Fruit fly (Drosophila melanogaster) whole organism, prepupa: ENCODE measurements around the gene CG6834.
A peak's percentile ranks its signal among the peaks of the same experiment; 100 is the strongest.

Source experiments
- Blimp-1 ChIP-seq: fragments of 200-800 bp; sonication (Bioruptor generic); optimal IDR thresholded peaks from 3 replicates; lab custom pipeline; 2017; ENCODE audit warnings: missing biosample characterization, missing genetic modification characterization, mild to moderate bottlenecking, moderate library complexity, missing genetic modification reagents
- CG10631 ChIP-seq: fragments of 200-800 bp; sonication (Bioruptor generic); optimal IDR thresholded peaks from 2 replicates; lab custom pipeline; 2016; ENCODE audit warnings: missing biosample characterization, missing genetic modification characterization
- CG10669 ChIP-seq: fragments of 200-800 bp; sonication (Bioruptor generic); optimal IDR thresholded peaks from 3 replicates; lab custom pipeline; 2018; ENCODE audit warnings: missing biosample characterization, mild to moderate bottlenecking, missing genetic modification characterization, moderate library complexity
- CG11294 ChIP-seq: fragments of 200-800 bp; sonication (Bioruptor generic); IDR thresholded peaks from 2 replicates; pipeline ENCODE4 v1.3.6; 2022; ENCODE audit warnings: missing biosample characterization, missing genetic modification characterization
- CG11762 ChIP-seq: fragments of 200-800 bp; sonication (Bioruptor generic); optimal IDR thresholded peaks from 3 replicates; lab custom pipeline; 2016; ENCODE audit warnings: missing biosample characterization, missing genetic modification characterization; ENCODE audit not compliant: insufficient read depth
- CG15336 ChIP-seq: fragments of 200-800 bp; sonication (Bioruptor generic); IDR thresholded peaks from 2 replicates; pipeline ENCODE4 v1.3.6; 2022; ENCODE audit warnings: missing biosample characterization, missing genetic modification characterization
- CG1621 ChIP-seq: fragments of 200-800 bp; sonication (Bioruptor generic); optimal IDR thresholded peaks from 3 replicates; lab custom pipeline; 2018; ENCODE audit warnings: missing biosample characterization, mild to moderate bottlenecking, missing genetic modification characterization
- CG16779 ChIP-seq: fragments of 200-800 bp; sonication (Bioruptor generic); optimal IDR thresholded peaks from 3 replicates; lab custom pipeline; 2017; ENCODE audit warnings: missing biosample characterization, mild to moderate bottlenecking, missing genetic modification characterization
- CG3032 ChIP-seq: fragments of 200-800 bp; optimal IDR thresholded peaks from 2 replicates; lab custom pipeline; 2019; ENCODE audit warnings: missing biosample characterization, mild to moderate bottlenecking, missing genetic modification characterization, moderate library complexity
- CG32006 ChIP-seq: fragments of 200-800 bp; sonication (Bioruptor generic); optimal IDR thresholded peaks from 3 replicates; lab custom pipeline; 2017; ENCODE audit warnings: missing biosample characterization, mild to moderate bottlenecking, missing genetic modification characterization
- CG34406 ChIP-seq: fragments of 200-800 bp; sonication (Bioruptor generic); optimal IDR thresholded peaks from 3 replicates; lab custom pipeline; 2016; ENCODE audit warnings: missing biosample characterization, missing genetic modification characterization
- CG4318 ChIP-seq: fragments of 200-800 bp; sonication (Bioruptor generic); optimal IDR thresholded peaks from 3 replicates; lab custom pipeline; 2017; ENCODE audit warnings: missing biosample characterization, mild to moderate bottlenecking, missing genetic modification characterization
- CG6276 ChIP-seq: fragments of 200-800 bp; sonication (Bioruptor generic); optimal IDR thresholded peaks from 2 replicates; lab custom pipeline; 2017; ENCODE audit warnings: missing biosample characterization, mild to moderate bottlenecking, missing genetic modification characterization
- CG6792 ChIP-seq: fragments of 200-800 bp; sonication (Bioruptor generic); optimal IDR thresholded peaks from 3 replicates; lab custom pipeline; 2016; ENCODE audit warnings: missing biosample characterization, missing genetic modification characterization
- CG6808 ChIP-seq: fragments of 200-800 bp; sonication (Bioruptor generic); optimal IDR thresholded peaks from 3 replicates; lab custom pipeline; 2017; ENCODE audit warnings: missing biosample characterization, missing genetic modification characterization, mild to moderate bottlenecking, moderate library complexity, missing genetic modification reagents
- CG7368 ChIP-seq: fragments of 200-800 bp; sonication (Bioruptor generic); optimal IDR thresholded peaks from 3 replicates; lab custom pipeline; 2016; ENCODE audit warnings: missing biosample characterization, missing genetic modification characterization
- CG8119 ChIP-seq: fragments of 200-800 bp; sonication (Bioruptor generic); IDR thresholded peaks from 3 replicates; pipeline ENCODE4 v1.3.6; 2022; ENCODE audit warnings: missing biosample characterization, missing genetic modification characterization
- CG8319 ChIP-seq: fragments of 200-800 bp; sonication (Bioruptor generic); optimal IDR thresholded peaks from 3 replicates; lab custom pipeline; 2016; ENCODE audit warnings: missing biosample characterization, missing genetic modification characterization
- CG8632 ChIP-seq: fragments of 200-800 bp; sonication (Bioruptor generic); optimal IDR thresholded peaks from 3 replicates; lab custom pipeline; 2016; ENCODE audit warnings: missing biosample characterization, missing genetic modification characterization
- CG9139 ChIP-seq: fragments of 200-800 bp; sonication (Bioruptor generic); optimal IDR thresholded peaks from 3 replicates; lab custom pipeline; 2017; ENCODE audit warnings: missing biosample characterization, mild to moderate bottlenecking, missing genetic modification characterization
- Eip93F ChIP-seq: fragments of 200-800 bp; sonication (Bioruptor generic); optimal IDR thresholded peaks from 2 replicates; lab custom pipeline; 2016; ENCODE audit warnings: missing biosample characterization, mild to moderate bottlenecking, missing genetic modification characterization
- Ets96B ChIP-seq: fragments of 200-800 bp; optimal IDR thresholded peaks from 2 replicates; lab custom pipeline; 2019; ENCODE audit warnings: missing biosample characterization, mild to moderate bottlenecking, missing genetic modification characterization, moderate library complexity
- Hr39 ChIP-seq: fragments of 200-800 bp; sonication (Bioruptor generic); optimal IDR thresholded peaks from 2 replicates; lab custom pipeline; 2016; ENCODE audit warnings: missing biosample characterization, missing genetic modification characterization
- Hr4 ChIP-seq: fragments of 200-800 bp; sonication (Bioruptor generic); optimal IDR thresholded peaks from 3 replicates; lab custom pipeline; 2016; ENCODE audit warnings: missing biosample characterization, missing genetic modification characterization
- Lpt ChIP-seq: fragments of 200-800 bp; sonication (Bioruptor generic); optimal IDR thresholded peaks from 3 replicates; lab custom pipeline; 2016; ENCODE audit warnings: missing biosample characterization, missing genetic modification characterization
- OdsH ChIP-seq: fragments of 200-800 bp; sonication (Bioruptor generic); optimal IDR thresholded peaks from 3 replicates; lab custom pipeline; 2016; ENCODE audit warnings: missing biosample characterization, missing genetic modification characterization
- Smox ChIP-seq: fragments of 200-800 bp; sonication (Bioruptor generic); optimal IDR thresholded peaks from 3 replicates; lab custom pipeline; 2016; ENCODE audit warnings: missing biosample characterization, missing genetic modification characterization
- Sox102F ChIP-seq: fragments of 200-800 bp; sonication (Bioruptor generic); optimal IDR thresholded peaks from 2 replicates; lab custom pipeline; 2016; ENCODE audit warnings: missing biosample characterization, mild to moderate bottlenecking, missing genetic modification characterization
- Sox14 ChIP-seq: fragments of 200-800 bp; sonication (Bioruptor generic); optimal IDR thresholded peaks from 3 replicates; lab custom pipeline; 2016; ENCODE audit warnings: missing biosample characterization, missing genetic modification characterization
- Sox15 ChIP-seq: fragments of 200-800 bp; sonication (Bioruptor generic); optimal IDR thresholded peaks from 3 replicates; lab custom pipeline; 2016; ENCODE audit warnings: missing biosample characterization, missing genetic modification characterization
- achi ChIP-seq: fragments of 200-800 bp; sonication (Bioruptor generic); optimal IDR thresholded peaks from 3 replicates; lab custom pipeline; 2016; ENCODE audit warnings: missing biosample characterization, missing genetic modification characterization
- cyc ChIP-seq: fragments of 200-800 bp; sonication (Bioruptor generic); optimal IDR thresholded peaks from 3 replicates; lab custom pipeline; 2016; ENCODE audit warnings: missing biosample characterization, missing genetic modification characterization
- dsx ChIP-seq: fragments of 200-800 bp; optimal IDR thresholded peaks from 3 replicates; lab custom pipeline; 2019; ENCODE audit warnings: missing biosample characterization, mild to moderate bottlenecking, missing genetic modification characterization, moderate library complexity; ENCODE audit not compliant: poor library complexity, severe bottlenecking
- eg ChIP-seq: fragments of 200-800 bp; sonication (Bioruptor generic); IDR thresholded peaks from 3 replicates; pipeline ENCODE4 v1.3.6; 2022; ENCODE audit warnings: missing biosample characterization, missing genetic modification characterization
- esn ChIP-seq: fragments of 200-800 bp; sonication (Bioruptor generic); optimal IDR thresholded peaks from 2 replicates; lab custom pipeline; 2016; ENCODE audit warnings: missing biosample characterization, mild to moderate bottlenecking, missing genetic modification characterization, moderate library complexity
- fd59A ChIP-seq: fragments of 200-800 bp; sonication (Bioruptor generic); optimal IDR thresholded peaks from 2 replicates; lab custom pipeline; 2017; ENCODE audit warnings: missing biosample characterization, mild to moderate bottlenecking, missing genetic modification characterization, missing genetic modification reagents
- fd85E ChIP-seq: fragments of 200-800 bp; sonication (Bioruptor generic); optimal IDR thresholded peaks from 3 replicates; lab custom pipeline; 2016; ENCODE audit warnings: missing biosample characterization, missing genetic modification characterization
- fkh ChIP-seq: fragments of 200-800 bp; sonication (Bioruptor generic); optimal IDR thresholded peaks from 3 replicates; lab custom pipeline; 2017; ENCODE audit warnings: missing biosample characterization, mild to moderate bottlenecking, missing genetic modification characterization, moderate library complexity
- lz ChIP-seq: fragments of 200-800 bp; sonication (Bioruptor generic); optimal IDR thresholded peaks from 3 replicates; lab custom pipeline; 2016; ENCODE audit warnings: missing biosample characterization, missing genetic modification characterization
- net ChIP-seq: fragments of 200-800 bp; sonication (Bioruptor generic); optimal IDR thresholded peaks from 3 replicates; lab custom pipeline; 2016; ENCODE audit warnings: missing biosample characterization, missing genetic modification characterization
- pdm3 ChIP-seq: fragments of 200-800 bp; sonication (Bioruptor generic); optimal IDR thresholded peaks from 3 replicates; lab custom pipeline; 2016; ENCODE audit warnings: missing biosample characterization, missing genetic modification characterization
- spab ChIP-seq: fragments of 200-800 bp; sonication (Bioruptor generic); optimal IDR thresholded peaks from 2 replicates; lab custom pipeline; 2017; ENCODE audit warnings: missing biosample characterization, mild to moderate bottlenecking, missing genetic modification characterization, missing genetic modification reagents
- ss ChIP-seq, 2 experiments: fragments of 200-800 bp; sonication (Bioruptor generic); optimal IDR thresholded peaks; 2 replicates in 1 of 2; 3 replicates in 1 of 2; lab custom pipeline; 2017 to 2018; ENCODE audit warnings: mild to moderate bottlenecking in 2 of 2, missing biosample characterization in 2 of 2, missing genetic modification characterization in 2 of 2, moderate library complexity in 1 of 2
- svp ChIP-seq: fragments of 200-800 bp; sonication (Bioruptor generic); peaks from one replicate; lab custom pipeline; 2016; ENCODE audit warnings: missing biosample characterization, missing genetic modification characterization
- topi ChIP-seq: fragments of 200-800 bp; sonication (Bioruptor generic); optimal IDR thresholded peaks from 3 replicates; lab custom pipeline; 2016; ENCODE audit warnings: missing biosample characterization, missing genetic modification characterization
- vri ChIP-seq: fragments of 200-800 bp; sonication (Bioruptor generic); optimal IDR thresholded peaks from 3 replicates; lab custom pipeline; 2016; ENCODE audit warnings: missing biosample characterization, mild to moderate bottlenecking, missing genetic modification characterization

Gene CG6834

DNA sequence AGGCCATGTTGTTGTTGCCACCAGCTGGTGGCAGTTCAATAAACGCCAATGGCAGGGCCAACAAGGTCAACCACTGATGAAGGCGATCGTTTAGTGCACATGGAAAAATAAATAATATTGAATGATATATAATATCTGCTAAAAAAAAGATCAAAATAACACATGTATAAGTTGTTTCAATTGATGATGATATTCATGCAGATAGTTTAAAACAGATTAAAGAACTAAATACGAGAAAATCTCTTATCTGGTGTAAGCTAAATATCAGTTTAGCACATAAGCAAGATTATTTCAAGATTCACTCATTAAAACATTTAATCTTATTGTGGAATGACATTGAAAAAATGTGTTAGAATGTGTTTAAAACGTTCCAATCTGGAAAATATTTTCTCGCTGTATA, 24.5 kb downstream of the CG6834 start (continued):
- TF ChIP-seq CG11294 (GFP tag; lab: Robert Waterston, UW), result no peak
- TF ChIP-seq svp (GFP tag; lab: Kevin White, UChicago), result no peak
- no peak for TF ChIP-seq Hr39
- TF ChIP-seq topi (GFP tag; lab: Kevin White, UChicago), result no peak
- TF ChIP-seq CG6792 (GFP tag; lab: Kevin White, UChicago), result no peak
- peak; percentile 29 for TF ChIP-seq pdm3 (GFP tag; lab: Kevin White, UChicago)
- peak; percentile 26 for TF ChIP-seq CG3032 (tag; lab: Kevin White, UChicago)
- TF ChIP-seq CG8319 (GFP tag; lab: Kevin White, UChicago), result no peak
- no peak for TF ChIP-seq Eip93F (GFP tag; lab: Kevin White, UChicago)
- TF ChIP-seq Lpt (GFP tag; lab: Kevin White, UChicago), result no peak
- no peak for TF ChIP-seq CG11762 (GFP tag; lab: Kevin White, UChicago)
- no peak for TF ChIP-seq CG6808 (GFP tag; lab: Kevin White, UChicago)
- peak; percentile 15 for TF ChIP-seq CG10669
- TF ChIP-seq eg (GFP tag; lab: Robert Waterston, UW), result no peak
- no peak for TF ChIP-seq vri (GFP tag; lab: Kevin White, UChicago)
- TF ChIP-seq CG1621, result no peak
- no peak for TF ChIP-seq fd85E (GFP tag; lab: Kevin White, UChicago)
- no peak for TF ChIP-seq CG16779 (tag; lab: Kevin White, UChicago)
- no peak for TF ChIP-seq Sox14 (GFP tag; lab: Kevin White, UChicago)
- no peak for TF ChIP-seq dsx
- TF ChIP-seq CG9139 (GFP tag; lab: Kevin White, UChicago), result no peak
- peak in 1 of 2 experiments; percentile 37 for TF ChIP-seq ss (GFP tag; optimal IDR thresholded peaks at IDR 0.05; lab: Kevin White, UChicago)
- TF ChIP-seq spab (GFP tag; lab: Kevin White, UChicago), result peak; percentile 10
- no peak for TF ChIP-seq esn (GFP tag; lab: Kevin White, UChicago)
- TF ChIP-seq, all 60 proteins: peak for 10

DNA sequence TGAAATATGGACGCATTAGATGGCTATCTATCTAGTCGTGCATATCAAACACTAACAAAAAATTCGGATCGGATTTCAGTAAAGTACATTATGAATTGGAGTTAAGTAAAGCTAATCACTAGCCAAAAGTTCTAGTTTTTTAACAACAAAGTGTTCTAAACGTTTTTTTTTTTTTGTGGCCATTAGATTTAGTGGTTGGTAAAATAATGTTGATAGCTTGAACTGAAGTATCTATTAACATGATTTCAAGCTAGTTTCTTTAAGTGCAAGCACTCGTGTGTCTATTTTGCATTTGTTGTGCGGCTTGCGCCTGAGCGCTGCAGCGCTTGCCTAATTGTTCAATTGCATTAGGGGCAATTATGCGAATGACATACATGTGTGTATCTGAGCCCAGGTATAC, 25.3 kb downstream of the CG6834 start:
- TF ChIP-seq eg (GFP tag; lab: Robert Waterston, UW) (peak; percentile 50; the same call in 2 of the 3 replicates), CG16779 (tag; lab: Kevin White, UChicago) (no peak), CG15336 (peak; percentile 64), CG32006 (GFP tag; lab: Kevin White, UChicago) (peak; percentile 33), Hr4 (GFP tag; lab: Kevin White, UChicago) (peak; percentile 18), CG6276 (peak; percentile 20), svp (GFP tag; lab: Kevin White, UChicago) (no peak), Sox102F (GFP tag; lab: Kevin White, UChicago) (no peak)
- TF ChIP-seq, all 60 proteins: peak for 5

DNA sequence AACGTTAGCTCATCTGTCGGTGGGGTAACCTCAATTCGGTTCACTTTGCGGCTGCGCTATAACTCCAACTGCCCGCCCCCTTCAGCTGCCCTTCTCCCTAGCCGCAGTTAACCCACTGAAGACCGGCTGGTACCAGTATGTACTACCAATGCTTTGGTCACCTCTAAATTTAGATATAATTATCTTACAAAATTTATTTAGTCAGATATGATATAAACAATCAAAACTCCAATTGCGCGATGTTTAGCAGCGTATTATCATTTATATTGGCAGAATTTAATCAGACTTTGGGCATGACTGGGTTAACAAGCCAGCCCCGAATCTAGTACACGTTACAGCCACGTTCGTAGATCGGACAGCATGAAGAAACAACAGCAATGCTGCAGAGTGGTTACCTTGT, 26.2 kb downstream of the CG6834 start:
- TF ChIP-seq CG10631 (peak; percentile 43), fd59A (GFP tag; lab: Kevin White, UChicago) (peak; percentile 38), achi (GFP tag; lab: Kevin White, UChicago) (peak; percentile 52), lz (GFP tag; lab: Kevin White, UChicago) (peak; percentile 27), CG4318 (peak; percentile 34), Smox (GFP tag; lab: Kevin White, UChicago) (no peak), Sox15 (GFP tag; lab: Kevin White, UChicago) (peak; percentile 11), CG8319 (GFP tag; lab: Kevin White, UChicago) (no peak), Hr39 (no peak), Blimp-1 (no peak), OdsH (GFP tag; lab: Kevin White, UChicago) (peak; percentile 43), CG34406 (peak; percentile 24), Ets96B (peak; percentile 43), dsx (peak; percentile 55), Hr4 (GFP tag; lab: Kevin White, UChicago) (peak; percentile 60), CG32006 (GFP tag; lab: Kevin White, UChicago) (peak; percentile 64), CG7368 (no peak), CG9139 (GFP tag; lab: Kevin White, UChicago) (no peak), CG8632 (GFP tag; lab: Kevin White, UChicago) (peak; percentile 10), CG8119 (GFP tag; lab: Robert Waterston, UW) (peak; percentile 66; the same call in 2 of the 3 replicates), cyc (GFP tag; lab: Kevin White, UChicago) (peak; percentile 8), spab (GFP tag; lab: Kevin White, UChicago) (peak; percentile 41), CG15336 (peak; percentile 81), CG11294 (GFP tag; lab: Robert Waterston, UW) (peak; percentile 26; the same call in 1 of the 2 replicates), CG3032 (tag; lab: Kevin White, UChicago) (peak; percentile 53), CG6808 (GFP tag; lab: Kevin White, UChicago) (peak; percentile 55), fkh (GFP tag; lab: Kevin White, UChicago) (no peak), Eip93F (GFP tag; lab: Kevin White, UChicago) (no peak), net (GFP tag; lab: Kevin White, UChicago) (peak; percentile 48)
